Fruit fly (Drosophila melanogaster): ENCODE results near the gene CG5783.

CG5783 gene

DNA sequence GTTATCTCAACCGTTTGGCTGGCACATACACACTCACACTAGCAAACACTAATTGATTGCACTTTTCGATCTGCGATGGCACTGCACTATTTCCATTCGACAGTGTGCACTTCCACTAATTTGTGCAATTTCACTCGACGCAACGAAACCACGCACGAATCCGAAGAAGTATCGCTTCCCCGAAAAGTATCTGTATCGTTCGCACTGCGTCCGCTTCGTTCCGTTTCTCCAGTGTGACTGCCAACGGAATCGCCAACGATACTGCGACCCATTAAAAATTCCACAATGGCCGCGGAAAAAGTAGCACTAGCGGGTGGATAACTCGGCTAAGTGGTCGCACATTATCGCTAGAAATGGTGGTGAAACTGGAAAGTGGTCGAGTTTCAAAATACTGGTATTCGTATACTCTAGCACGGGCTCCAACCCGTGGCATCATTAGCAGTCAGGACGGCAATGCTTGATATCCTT lies 3.6 kb upstream of the CG5783 start, which contains the start of gene Socs36E (continued):
- no peak for TF ChIP-seq CG1529 (GFP tag; optimal IDR thresholded peaks at IDR 0.05)
- TF ChIP-seq knrl (GFP tag; IDR thresholded peaks at IDR 0.05; ENCODE audit: partially characterized antibody), result peak; percentile 69; the same call in 2 of the 3 replicates
- peak; percentile 60 for TF ChIP-seq unc-4 (GFP tag; IDR thresholded peaks at IDR 0.05; ENCODE audit: partially characterized antibody)
- peak; percentile 26 for TF ChIP-seq Mes4 (GFP tag; optimal IDR thresholded peaks at IDR 0.05)
- TF ChIP-seq CG13123 (GFP tag; optimal IDR thresholded peaks at IDR 0.05), result peak; percentile 23
- TF ChIP-seq CG11093 (GFP tag; IDR thresholded peaks at IDR 0.05), result no peak
- peak; percentile 12 for TF ChIP-seq CG4707 (GFP tag; optimal IDR thresholded peaks at IDR 0.05)
- TF ChIP-seq ERR (GFP tag; optimal IDR thresholded peaks at IDR 0.05), result peak; percentile 60
- no peak for TF ChIP-seq CG10274 (GFP tag; optimal IDR thresholded peaks at IDR 0.05)
- TF ChIP-seq chn (GFP tag; optimal IDR thresholded peaks at IDR 0.05), result no peak
- peak; percentile 51 for TF ChIP-seq grau (tag; optimal IDR thresholded peaks at IDR 0.05)
- TF ChIP-seq MTF-1 (GFP tag; optimal IDR thresholded peaks at IDR 0.05; ENCODE audit: borderline replicate concordance), result peak; percentile 1
- TF ChIP-seq CG10267 (tag; optimal IDR thresholded peaks at IDR 0.05), result peak; percentile 71
- TF ChIP-seq dmrt99B (tag; optimal IDR thresholded peaks at IDR 0.05), result no peak
- TF ChIP-seq az2 (GFP tag; optimal IDR thresholded peaks at IDR 0.05), result no peak
- peak; percentile 27 for TF ChIP-seq Tbp (GFP tag; optimal IDR thresholded peaks at IDR 0.05)
- peak; percentile 37 for TF ChIP-seq jumu (GFP tag; optimal IDR thresholded peaks at IDR 0.05)
- TF ChIP-seq gsb-n (tag; optimal IDR thresholded peaks at IDR 0.05), result peak; percentile 47
- TF ChIP-seq CG13287 (GFP tag; IDR thresholded peaks at IDR 0.05; ENCODE audit: partially characterized antibody), result peak; percentile 62
- TF ChIP-seq repo (GFP tag; optimal IDR thresholded peaks at IDR 0.05), result peak; percentile 59
- peak; percentile 52 for TF ChIP-seq vfl (GFP tag; optimal IDR thresholded peaks at IDR 0.05)
- TF ChIP-seq CG11247 (GFP tag; IDR thresholded peaks at IDR 0.05), result peak; percentile 24; the same call in 1 of the 2 replicates
- peak; percentile 32; the same call in 2 of the 4 replicates for TF ChIP-seq Dll (GFP tag; IDR thresholded peaks at IDR 0.05; ENCODE audit: partially characterized antibody)
- TF ChIP-seq CoRest (tag; optimal IDR thresholded peaks at IDR 0.05), result peak; percentile 44
- peak; percentile 0 for TF ChIP-seq CG13296 (GFP tag; optimal IDR thresholded peaks at IDR 0.05)
- 0 out of 2 replicates have a peak, but pooled peaks have one; percentile 12 for TF ChIP-seq Dip2 (GFP tag; IDR thresholded peaks at IDR 0.05)
- peak; percentile 52 for TF ChIP-seq sug (tag; optimal IDR thresholded peaks at IDR 0.05)
- TF ChIP-seq Med (GFP tag), result peak; percentile 96
- TF ChIP-seq CG11560 (tag; IDR thresholded peaks at IDR 0.05), result peak; percentile 56; the same call in 2 of the 3 replicates
- TF ChIP-seq NFAT (GFP tag; IDR thresholded peaks at IDR 0.05), result peak; percentile 67; the same call in 1 of the 2 replicates
- peak; percentile 28 for TF ChIP-seq CG4282 (GFP tag; optimal IDR thresholded peaks at IDR 0.05)
- peak; percentile 91 for TF ChIP-seq CG15479 (GFP tag; optimal IDR thresholded peaks at IDR 0.05)
- peak; percentile 50 for TF ChIP-seq CG12659 (GFP tag; optimal IDR thresholded peaks at IDR 0.05)
- TF ChIP-seq CG7928 (GFP tag; optimal IDR thresholded peaks at IDR 0.05), result peak; percentile 61
- no peak for TF ChIP-seq mld (GFP tag; IDR thresholded peaks at IDR 0.05; ENCODE audit: partially characterized antibody)
- peak; percentile 54 for TF ChIP-seq CG8290 (GFP tag; optimal IDR thresholded peaks at IDR 0.05)
- peak in 1 of 2 experiments; percentile 95 for TF ChIP-seq CG8290 (tag; optimal IDR thresholded peaks at IDR 0.05)
- peak; percentile 35 for TF ChIP-seq Nf-YC (tag; optimal IDR thresholded peaks at IDR 0.05)
- TF ChIP-seq Hr51 (GFP tag; optimal IDR thresholded peaks at IDR 0.05), result peak in 1 of 2 experiments; percentile 36
- no peak for TF ChIP-seq ab (GFP tag; optimal IDR thresholded peaks at IDR 0.05)
- peak; percentile 54; the same call in 1 of the 2 replicates for TF ChIP-seq sob (GFP tag; IDR thresholded peaks at IDR 0.05)
- peak; percentile 49 for TF ChIP-seq Antp (GFP tag; optimal IDR thresholded peaks at IDR 0.05)
- TF ChIP-seq nom (GFP tag; optimal IDR thresholded peaks at IDR 0.05), result peak; percentile 41
- TF ChIP-seq hb (GFP tag; IDR thresholded peaks at IDR 0.05; ENCODE audit: partially characterized antibody), result no peak
- peak; percentile 28 for TF ChIP-seq Neu2 (GFP tag; optimal IDR thresholded peaks at IDR 0.05; ENCODE audit: borderline replicate concordance)
- TF ChIP-seq CG12236 (GFP tag; optimal IDR thresholded peaks at IDR 0.05), result no peak
- TF ChIP-seq Sin3A (optimal IDR thresholded peaks at IDR 0.05), result peak; percentile 23
- TF ChIP-seq zf30C (GFP tag; optimal IDR thresholded peaks at IDR 0.05), result peak; percentile 24
- peak; percentile 80 for TF ChIP-seq CG13894 (tag; optimal IDR thresholded peaks at IDR 0.05)
- TF ChIP-seq CG9797 (GFP tag; optimal IDR thresholded peaks at IDR 0.05), result peak; percentile 99

Measured in whole organism, embryonic.